Worm (Caenorhabditis elegans) whole organism, L4/young adult: ENCODE data around the gene fbxc-51.
"Not testable (repeated sequence)": the region's sequence is repeated elsewhere in the genome, so short reads cannot be mapped to it uniquely, and the experiment has no call there.

Experiments used
- W03F9.2 ChIP-seq: fragments of 150-350 bp; optimal IDR thresholded peaks from 2 replicates; lab custom pipeline; 2014; ENCODE audit warnings: missing biosample characterization, missing genetic modification characterization
- dao-5 ChIP-seq: sonication (generic microtip); optimal IDR thresholded peaks from 2 replicates; lab custom pipeline; 2016; ENCODE audit warnings: missing genotype, missing genetic modification characterization, moderate library complexity, missing compliant biosample characterization
- him-1 ChIP-seq: sonication (generic microtip); optimal IDR thresholded peaks from 2 replicates; lab custom pipeline; 2016; ENCODE audit warnings: missing genotype, missing genetic modification reagents, missing genetic modification characterization, missing compliant biosample characterization

fbxc-51 gene

ce11 chrII:868240-868864 is at the start of gene fbxc-51:
Gene fbxc-51 (plus strand): TSS chrII:868814.
- no peak for TF ChIP-seq him-1
- no peak for TF ChIP-seq W03F9.2 (tag; lab: Kevin White, UChicago)
- TF ChIP-seq dao-5: no peak

- no peak for TF ChIP-seq dao-5
- no peak for TF ChIP-seq him-1
- TF ChIP-seq W03F9.2 (tag; lab: Kevin White, UChicago): no peak
Observed at ce11 chrII:820519-820918, 48.1 kb upstream of the fbxc-51 start, which contains the start of gene F46F5.7. Gene F46F5.7 (minus strand): TSS chrII:820619.

ce11 chrII:821514-821913 is 47.1 kb upstream of the fbxc-51 start, which contains the start of gene F46F5.8:
Gene F46F5.8 (minus strand): TSS chrII:821614.
- no peak for TF ChIP-seq him-1
- no peak for TF ChIP-seq dao-5
- no peak for TF ChIP-seq W03F9.2 (tag; lab: Kevin White, UChicago)

ce11 chrII:822730-823129 is 45.9 kb upstream of the fbxc-51 start, which contains the start of gene msrp-4:
Gene msrp-4 (minus strand): TSS chrII:822830.
- not testable (repeated sequence) for TF ChIP-seq him-1; dao-5; W03F9.2 (tag; lab: Kevin White, UChicago)

ce11 chrII:823529-823928 is 45.1 kb upstream of the fbxc-51 start, which contains the start of gene F46F5.10:
Gene F46F5.10 (plus strand): TSS chrII:823829.
- TF ChIP-seq dao-5 (no peak), him-1 (no peak), W03F9.2 (tag; lab: Kevin White, UChicago) (no peak)

ce11 chrII:825521-825920 is 43.1 kb upstream of the fbxc-51 start, which contains the start of gene F28A10.1:
Gene F28A10.1 (plus strand): TSS chrII:825821.
- no peak for TF ChIP-seq dao-5
- TF ChIP-seq W03F9.2 (tag; lab: Kevin White, UChicago): no peak
- no peak for TF ChIP-seq him-1

- TF ChIP-seq dao-5 (no peak), W03F9.2 (tag; lab: Kevin White, UChicago) (no peak), him-1 (no peak)
Observed at ce11 chrII:838414-838813, 30.2 kb upstream of the fbxc-51 start, which contains the start of gene F28A10.8. Gene F28A10.8 (minus strand): TSS chrII:838514.

ce11 chrII:840131-840530 is 28.5 kb upstream of the fbxc-51 start, which contains the start of gene clc-33:
Gene clc-33 (plus strand): TSS chrII:840431.
- TF ChIP-seq dao-5: no peak
- TF ChIP-seq him-1: no peak
- no peak for TF ChIP-seq W03F9.2 (tag; lab: Kevin White, UChicago)

ce11 chrII:843971-844370 is 24.6 kb upstream of the fbxc-51 start, which contains the start of gene F28A10.4:
Gene F28A10.4 (plus strand): TSS chrII:844271.
- TF ChIP-seq dao-5 (no peak), W03F9.2 (tag; lab: Kevin White, UChicago) (no peak), him-1 (no peak)

ce11 chrII:845618-846017 is 23.0 kb upstream of the fbxc-51 start, which contains the start of gene F28A10.7:
Gene F28A10.7 (minus strand): TSS chrII:845718.
- TF ChIP-seq W03F9.2 (tag; lab: Kevin White, UChicago) (no peak), dao-5 (no peak)

ce11 chrII:848519-848918 is 20.1 kb upstream of the fbxc-51 start, which contains the start of the genes acdh-9 and F28A10.13:
Gene acdh-9 (minus strand): TSS chrII:848603.
Gene F28A10.13 (plus strand): TSS chrII:848812.
- no peak for TF ChIP-seq W03F9.2 (tag; lab: Kevin White, UChicago)
- no peak for TF ChIP-seq dao-5
- no peak for TF ChIP-seq him-1

ce11 chrII:850567-850966 is 18.0 kb upstream of the fbxc-51 start, which contains the start of gene F28A10.5:
Gene F28A10.5 (minus strand): TSS chrII:850667.
- not testable (repeated sequence) for TF ChIP-seq him-1; W03F9.2 (tag; lab: Kevin White, UChicago); dao-5

ce11 chrII:861564-861963 is 7.0 kb upstream of the fbxc-51 start, which contains the start of gene Y46B2A.4:
Gene Y46B2A.4 (plus strand): TSS chrII:861864.
- TF ChIP-seq W03F9.2 (tag; lab: Kevin White, UChicago): no peak

- no peak for TF ChIP-seq him-1
- TF ChIP-seq dao-5: no peak
- TF ChIP-seq W03F9.2 (tag; lab: Kevin White, UChicago): no peak
Observed at ce11 chrII:866801-867200, 1.8 kb upstream of the fbxc-51 start, which contains the start of gene Y46B2A.3. Gene Y46B2A.3 (minus strand): TSS chrII:866901.

ce11 chrII:869316-869715 is 702 bp downstream of the fbxc-51 start:
- TF ChIP-seq dao-5 (no peak), W03F9.2 (tag; lab: Kevin White, UChicago) (no peak), him-1 (no peak)
